Fruit fly (Drosophila melanogaster) Kc167 (cell line): ENCODE results near the gene CG1737.

Experiments used
- Myc ChIP-seq: fragments of >200 bp; optimal IDR thresholded peaks from 2 replicates; lab custom pipeline; 2017; ENCODE audit warnings: missing external identifiers
- Sin3A ChIP-seq: fragments of >200 bp; optimal IDR thresholded peaks from 2 replicates; lab custom pipeline; 2018; ENCODE audit warnings: missing external identifiers
- h ChIP-seq: fragments of >200 bp; optimal IDR thresholded peaks from 3 replicates; lab custom pipeline; 2018; ENCODE audit warnings: missing external identifiers
- insv ChIP-seq: fragments of >200 bp; optimal IDR thresholded peaks from 3 replicates; lab custom pipeline; 2018; ENCODE audit warnings: missing external identifiers
- psq ChIP-seq: fragments of >200 bp; optimal IDR thresholded peaks from 2 replicates; lab custom pipeline; 2017; ENCODE audit warnings: missing external identifiers
- ttk ChIP-seq: sonication (Bioruptor generic); optimal IDR thresholded peaks from 2 replicates; lab custom pipeline; 2017; ENCODE audit warnings: missing external identifiers

The CG1737 gene

dm6 chrX:11350505-11351327 is at the start of gene CG1737:
TSS of gene CG1737 (plus strand) at chrX:11350608.
- TF ChIP-seq ttk (lab: Kevin White, UChicago) (no peak), h (no peak), Sin3A (lab: Kevin White, UChicago) (no peak), Myc (no peak), insv (no peak)

dm6 chrX:11302683-11303082 is 47.7 kb upstream of the CG1737 start, which contains the start of gene CG44422:
TSS of gene CG44422 (minus strand) at chrX:11302783.
- TF ChIP-seq insv = no peak
- TF ChIP-seq Myc = no peak
- no peak for TF ChIP-seq Sin3A (lab: Kevin White, UChicago)
- TF ChIP-seq ttk (lab: Kevin White, UChicago) = no peak
- no peak for TF ChIP-seq psq (lab: Kevin White, UChicago)
- no peak for TF ChIP-seq h

- no peak for TF ChIP-seq Myc
Observed at dm6 chrX:11311108-11311507, 39.3 kb upstream of the CG1737 start, which contains the start of gene Ir10a. TSS of gene Ir10a (minus strand) at chrX:11311208.

dm6 chrX:11319916-11320315 is 30.5 kb upstream of the CG1737 start:
- TF ChIP-seq insv = no peak

- TF ChIP-seq Sin3A (lab: Kevin White, UChicago) (no peak), h (no peak), psq (lab: Kevin White, UChicago) (no peak), Myc (no peak)
Observed at dm6 chrX:11322257-11322656, 28.2 kb upstream of the CG1737 start, which contains the start of gene sisA. TSS of gene sisA (minus strand) at chrX:11322357.

- TF ChIP-seq psq (lab: Kevin White, UChicago) (no peak), insv (no peak), Sin3A (lab: Kevin White, UChicago) (no peak)
Observed at dm6 chrX:11322659-11323058, 27.7 kb upstream of the CG1737 start.

- TF ChIP-seq h (no peak), Sin3A (lab: Kevin White, UChicago) (no peak), psq (lab: Kevin White, UChicago) (no peak), Myc (no peak), ttk (lab: Kevin White, UChicago) (no peak), insv (no peak)
Observed at dm6 chrX:11325175-11325768, 25.1 kb upstream of the CG1737 start, which contains the start of gene Gapvd1. TSS of gene Gapvd1 (plus strand) at chrX:11325385.

dm6 chrX:11326213-11326731 is 24.1 kb upstream of the CG1737 start:
- no peak for TF ChIP-seq insv
- TF ChIP-seq ttk (lab: Kevin White, UChicago) = no peak
- TF ChIP-seq h = no peak
- no peak for TF ChIP-seq Sin3A (lab: Kevin White, UChicago)
- no peak for TF ChIP-seq psq (lab: Kevin White, UChicago)

- TF ChIP-seq psq (lab: Kevin White, UChicago) = no peak
Observed at dm6 chrX:11338047-11338747, 12.2 kb upstream of the CG1737 start.

dm6 chrX:11338973-11339867 is 11.2 kb upstream of the CG1737 start:
- no peak for TF ChIP-seq Myc
- TF ChIP-seq ttk (lab: Kevin White, UChicago) = no peak
- no peak for TF ChIP-seq Sin3A (lab: Kevin White, UChicago)
- TF ChIP-seq insv = no peak
- no peak for TF ChIP-seq psq (lab: Kevin White, UChicago)
- no peak for TF ChIP-seq h

dm6 chrX:11339868-11340548 is 10.4 kb upstream of the CG1737 start, which contains the start of the genes CG34348 and Kap3:
TSS of gene CG34348 (plus strand) at chrX:11339873.
TSS of gene Kap3 (minus strand) at chrX:11340084.
- TF ChIP-seq insv = no peak
- TF ChIP-seq h = no peak
